Worm (Caenorhabditis elegans): ENCODE results near the gene F12D9.2.

- no peak for TF ChIP-seq ztf-29 (GFP tag; IDR thresholded peaks at IDR 0.05)
- peak; percentile 91 for TF ChIP-seq flt-1 (GFP tag; IDR thresholded peaks at IDR 0.05)
- TF ChIP-seq T22C8.4 (GFP tag; IDR thresholded peaks at IDR 0.05): no peak; the same call in none of the 2 replicates
- TF ChIP-seq tab-1 (GFP tag; IDR thresholded peaks at IDR 0.05): peak; percentile 83
- no peak; the same call in 1 of the 2 replicates for TF ChIP-seq ztf-23 (GFP tag; IDR thresholded peaks at IDR 0.05)
- TF ChIP-seq klf-2 (GFP tag; conservative IDR thresholded peaks at IDR 0.05): peak; percentile 69
- TF ChIP-seq ref-1 (GFP tag; conservative IDR thresholded peaks at IDR 0.05): peak; percentile 64
- TF ChIP-seq cog-1 (tag; optimal IDR thresholded peaks at IDR 0.05): no peak
These were observed 8.2 kb downstream of the F12D9.2 start for ce11 chrX:8638679-8639184.
